Worm (Caenorhabditis elegans): ENCODE measurements around the gene sdz-32.

DNA sequence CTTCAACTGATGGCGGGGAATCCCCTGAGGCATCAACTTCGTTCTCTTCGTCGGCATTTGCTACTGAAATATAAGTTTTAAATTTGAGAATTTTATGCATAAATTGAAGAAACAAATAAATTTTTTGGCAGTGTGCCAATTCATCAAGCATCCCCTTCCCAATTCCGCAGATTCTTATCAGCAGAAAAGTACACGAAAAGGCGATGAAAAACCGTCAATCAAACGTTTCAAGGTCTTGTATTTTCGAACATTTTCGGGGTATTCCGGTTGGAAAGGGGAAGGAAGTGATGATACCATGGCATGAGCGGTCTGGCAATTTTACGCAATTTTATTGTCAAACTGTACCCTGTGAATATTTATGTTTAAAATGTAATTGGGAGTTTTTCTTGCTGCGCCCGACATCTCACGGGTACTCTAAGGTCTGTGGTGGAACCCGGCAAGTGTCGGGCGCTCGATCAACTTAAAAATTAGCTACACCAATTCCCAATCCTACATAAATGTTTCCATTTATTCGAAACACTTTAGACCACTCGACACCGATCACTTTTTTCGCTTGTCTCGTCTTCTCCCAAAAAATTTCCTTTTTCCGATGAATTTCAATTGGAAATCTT lies 38.8 kb upstream of the sdz-32 start:
- no peak for TF ChIP-seq flt-1 (GFP tag; IDR thresholded peaks at IDR 0.05)
- TF ChIP-seq ref-1 (GFP tag; conservative IDR thresholded peaks at IDR 0.05) = no peak
- TF ChIP-seq T22C8.4 (GFP tag; IDR thresholded peaks at IDR 0.05) = no peak
- TF ChIP-seq klf-2 (GFP tag; conservative IDR thresholded peaks at IDR 0.05) = no peak
- no peak for TF ChIP-seq ztf-29 (GFP tag; IDR thresholded peaks at IDR 0.05)

All from whole organism, midembryonic.